Fruit fly (Drosophila melanogaster) whole organism, embryonic: Measurements from ENCODE around the gene CG31223.
A peak's percentile ranks its signal among the peaks of the same experiment; 100 is the strongest.

ENCODE experiments used
- ATbp ChIP-seq: fragments of 200-800 bp; sonication (Bioruptor generic); optimal IDR thresholded peaks from 2 replicates; lab custom pipeline; 2017; ENCODE audit warnings: missing biosample characterization, mild to moderate bottlenecking, missing genetic modification characterization, missing genetic modification reagents
- BtbVII ChIP-seq: fragments of 200-800 bp; sonication (Bioruptor generic); optimal IDR thresholded peaks from 3 replicates; lab custom pipeline; 2017; ENCODE audit warnings: missing biosample characterization, mild to moderate bottlenecking, missing genetic modification characterization
- C15 ChIP-seq: fragments of 200-800 bp; sonication (Bioruptor generic); IDR thresholded peaks from 3 replicates; pipeline ENCODE4 v1.3.6; 2022; ENCODE audit warnings: missing biosample characterization, missing genetic modification characterization
- CG1024 ChIP-seq: fragments of 200-800 bp; sonication (Bioruptor generic); IDR thresholded peaks from 2 replicates; pipeline ENCODE4 v1.3.6; 2022; ENCODE audit warnings: missing biosample characterization, missing genetic modification characterization
- CG10431 ChIP-seq: fragments of 200-800 bp; sonication (Bioruptor generic); optimal IDR thresholded peaks from 3 replicates; lab custom pipeline; 2018; ENCODE audit warnings: missing biosample characterization, mild to moderate bottlenecking, missing genetic modification characterization
- CG12659 ChIP-seq: fragments of 200-800 bp; sonication (Bioruptor generic); optimal IDR thresholded peaks from 3 replicates; lab custom pipeline; 2017; ENCODE audit warnings: mild to moderate bottlenecking, missing biosample characterization, missing genetic modification reagents, missing genetic modification characterization
- CG13287 ChIP-seq: fragments of 200-800 bp; sonication (Bioruptor generic); IDR thresholded peaks from 2 replicates; pipeline ENCODE4 v1.3.6; 2022; ENCODE audit warnings: missing biosample characterization, missing genetic modification characterization; ENCODE audit not compliant: partially characterized antibody
- CG14014 ChIP-seq: fragments of 200-800 bp; sonication (Bioruptor generic); IDR thresholded peaks from 2 replicates; pipeline ENCODE4 v1.3.6; 2022; ENCODE audit warnings: missing biosample characterization, missing genetic modification characterization
- CG1647 ChIP-seq: fragments of 200-800 bp; sonication (Bioruptor generic); optimal IDR thresholded peaks from 3 replicates; lab custom pipeline; 2016; ENCODE audit warnings: missing biosample characterization, missing genetic modification characterization
- CG17568 ChIP-seq: fragments of 200-800 bp; sonication (Bioruptor generic); optimal IDR thresholded peaks from 2 replicates; lab custom pipeline; 2018; ENCODE audit warnings: missing biosample characterization, mild to moderate bottlenecking, missing genetic modification characterization, moderate library complexity
- CG2116 ChIP-seq: fragments of 200-800 bp; sonication (Bioruptor generic); optimal IDR thresholded peaks from 3 replicates; lab custom pipeline; 2018; ENCODE audit warnings: missing biosample characterization, mild to moderate bottlenecking, missing genetic modification characterization
- CG2199 ChIP-seq: fragments of 200-800 bp; sonication (Bioruptor generic); IDR thresholded peaks from 3 replicates; pipeline ENCODE4 v1.3.6; 2022; ENCODE audit warnings: missing biosample characterization, missing genetic modification characterization
- CG2712 ChIP-seq: fragments of 200-800 bp; optimal IDR thresholded peaks from 3 replicates; lab custom pipeline; 2019; ENCODE audit warnings: missing biosample characterization, mild to moderate bottlenecking, missing genetic modification characterization, moderate library complexity
- CG3065 ChIP-seq: fragments of 200-800 bp; sonication (Bioruptor generic); optimal IDR thresholded peaks from 2 replicates; lab custom pipeline; 2016; ENCODE audit warnings: missing biosample characterization, missing genetic modification characterization
- CG34376 ChIP-seq: fragments of 200-800 bp; sonication (Bioruptor generic); optimal IDR thresholded peaks from 2 replicates; lab custom pipeline; 2018; ENCODE audit warnings: missing biosample characterization, mild to moderate bottlenecking, missing genetic modification characterization
- CG4282 ChIP-seq: fragments of 200-800 bp; sonication (Bioruptor generic); optimal IDR thresholded peaks from 2 replicates; lab custom pipeline; 2016; ENCODE audit warnings: missing biosample characterization, missing genetic modification characterization
- CG4707 ChIP-seq: fragments of 200-800 bp; sonication (Bioruptor generic); optimal IDR thresholded peaks from 2 replicates; lab custom pipeline; 2018; ENCODE audit warnings: missing biosample characterization, mild to moderate bottlenecking, missing genetic modification characterization, moderate library complexity
- CG4820 ChIP-seq: fragments of 200-800 bp; sonication (Bioruptor generic); optimal IDR thresholded peaks from 3 replicates; lab custom pipeline; 2016; ENCODE audit warnings: missing biosample characterization, missing genetic modification characterization
- CG6654 ChIP-seq: fragments of 200-800 bp; sonication (Bioruptor generic); optimal IDR thresholded peaks from 2 replicates; lab custom pipeline; 2017; ENCODE audit warnings: missing biosample characterization, mild to moderate bottlenecking, missing genetic modification characterization
- CG7928 ChIP-seq: fragments of 200-800 bp; sonication (Bioruptor generic); optimal IDR thresholded peaks from 2 replicates; lab custom pipeline; 2017; ENCODE audit warnings: missing biosample characterization, mild to moderate bottlenecking, missing genetic modification characterization
- CG8944 ChIP-seq: fragments of 200-800 bp; sonication (Bioruptor generic); optimal IDR thresholded peaks from 3 replicates; lab custom pipeline; 2016; ENCODE audit warnings: missing biosample characterization, missing genetic modification characterization
- CG9609 ChIP-seq: fragments of 200-800 bp; sonication (Bioruptor generic); optimal IDR thresholded peaks from 3 replicates; lab custom pipeline; 2016; ENCODE audit warnings: missing biosample characterization, missing genetic modification characterization
- Hand ChIP-seq: fragments of 200-800 bp; sonication (Bioruptor generic); optimal IDR thresholded peaks from 2 replicates; lab custom pipeline; 2017; ENCODE audit warnings: mild to moderate bottlenecking, missing biosample characterization, missing genetic modification reagents, missing genetic modification characterization
- Hr3 ChIP-seq: fragments of 200-800 bp; sonication (Bioruptor generic); optimal IDR thresholded peaks from 3 replicates; lab custom pipeline; 2016; ENCODE audit warnings: missing biosample characterization, missing genetic modification characterization
- Sry-δ ChIP-seq: fragments of 200-800 bp; sonication (Bioruptor generic); optimal IDR thresholded peaks from 2 replicates; lab custom pipeline; 2016; ENCODE audit warnings: missing biosample characterization, missing genetic modification characterization
- Ssrp ChIP-seq: fragments of 200-800 bp; sonication (Bioruptor generic); optimal IDR thresholded peaks from 2 replicates; lab custom pipeline; 2018; ENCODE audit warnings: missing biosample characterization, mild to moderate bottlenecking, missing genetic modification characterization, moderate library complexity
- Usf ChIP-seq: fragments of 200-800 bp; sonication (Bioruptor generic); optimal IDR thresholded peaks from 2 replicates; lab custom pipeline; 2017; ENCODE audit warnings: missing genotype, missing biosample characterization, missing genetic modification characterization
- amos ChIP-seq: fragments of 200-800 bp; sonication (Bioruptor generic); IDR thresholded peaks from 2 replicates; pipeline ENCODE4 v1.3.6; 2022; ENCODE audit warnings: missing biosample characterization, missing genetic modification characterization; ENCODE audit not compliant: partially characterized antibody
- ara ChIP-seq: fragments of 200-800 bp; sonication (Bioruptor generic); IDR thresholded peaks from 2 replicates; pipeline ENCODE4 v1.3.6; 2022; ENCODE audit warnings: missing biosample characterization, missing genetic modification characterization
- az2 ChIP-seq: fragments of 200-800 bp; sonication (Bioruptor generic); optimal IDR thresholded peaks from 3 replicates; lab custom pipeline; 2016; ENCODE audit warnings: missing biosample characterization, missing genetic modification characterization
- crc ChIP-seq: fragments of 200-800 bp; sonication (Bioruptor generic); optimal IDR thresholded peaks from 2 replicates; lab custom pipeline; 2016; ENCODE audit warnings: missing biosample characterization, missing genetic modification characterization
- croc ChIP-seq: fragments of 200-800 bp; sonication (Bioruptor generic); conservative IDR thresholded peaks from 3 replicates; pipeline ENCODE4 v1.3.6; 2022; ENCODE audit warnings: missing biosample characterization, missing genetic modification characterization
- crp ChIP-seq, 2 experiments: fragments of 200-800 bp; sonication (Bioruptor generic); optimal IDR thresholded peaks; 2 replicates in 1 of 2; 3 replicates in 1 of 2; lab custom pipeline; 2017; ENCODE audit warnings: missing biosample characterization in 2 of 2, missing genetic modification characterization in 2 of 2, mild to moderate bottlenecking in 1 of 2, moderate library complexity in 1 of 2
- da ChIP-seq: fragments of 200-800 bp; sonication (Bioruptor generic); optimal IDR thresholded peaks from 2 replicates; lab custom pipeline; 2016; ENCODE audit warnings: missing biosample characterization, missing genetic modification characterization
- gfzf ChIP-seq: fragments of 200-800 bp; sonication (Bioruptor generic); optimal IDR thresholded peaks from 2 replicates; lab custom pipeline; 2016; ENCODE audit warnings: missing biosample characterization, mild to moderate bottlenecking, missing genetic modification characterization, moderate library complexity
- hb ChIP-seq: fragments of 200-800 bp; sonication (Bioruptor generic); IDR thresholded peaks from 3 replicates; pipeline ENCODE4 v1.3.6; 2022; ENCODE audit warnings: missing biosample characterization, missing genetic modification characterization; ENCODE audit not compliant: partially characterized antibody
- hbn ChIP-seq: fragments of 200-800 bp; sonication (Bioruptor generic); IDR thresholded peaks from 2 replicates; pipeline ENCODE4 v1.3.6; 2022; ENCODE audit warnings: missing biosample characterization, missing genetic modification characterization; ENCODE audit not compliant: partially characterized antibody
- insv ChIP-seq, 2 experiments: fragments of 200-800 bp; sonication (Bioruptor generic); optimal IDR thresholded peaks; 3 replicates each; lab custom pipeline; 2016 to 2018; ENCODE audit warnings: missing biosample characterization in 2 of 2, missing genetic modification characterization in 2 of 2
- lola ChIP-seq, 3 experiments: fragments of >200 bp in 2 of 3; fragments of 200-800 bp in 1 of 3; sonication (Bioruptor generic) in 1 of 3; optimal IDR thresholded peaks; 2 replicates each; lab custom pipeline; 2017 to 2019; ENCODE audit warnings: missing biosample characterization in 3 of 3, missing genetic modification characterization in 3 of 3, mild to moderate bottlenecking in 1 of 3, moderate library complexity in 1 of 3
- peb ChIP-seq: fragments of 200-800 bp; sonication (Bioruptor generic); IDR thresholded peaks from 2 replicates; pipeline ENCODE4 v1.3.6; 2022; ENCODE audit warnings: missing biosample characterization, missing genetic modification characterization
- sd ChIP-seq: fragments of 200-800 bp; sonication (Bioruptor generic); optimal IDR thresholded peaks from 3 replicates; lab custom pipeline; 2018; ENCODE audit warnings: missing biosample characterization, mild to moderate bottlenecking, missing genetic modification characterization, moderate library complexity
- sisA ChIP-seq: fragments of 200-800 bp; sonication (Bioruptor generic); IDR thresholded peaks from 2 replicates; pipeline ENCODE4 v1.3.6; 2022; ENCODE audit warnings: missing biosample characterization, missing genetic modification characterization
- slp2 ChIP-seq: fragments of 200-800 bp; sonication (Bioruptor generic); optimal IDR thresholded peaks from 2 replicates; lab custom pipeline; 2016; ENCODE audit warnings: missing biosample characterization, missing genetic modification characterization
- sqz ChIP-seq: fragments of 200-800 bp; sonication (Bioruptor generic); optimal IDR thresholded peaks from 3 replicates; lab custom pipeline; 2018; ENCODE audit warnings: missing biosample characterization, mild to moderate bottlenecking, missing genetic modification characterization
- sr ChIP-seq: fragments of 200-800 bp; sonication (Bioruptor generic); IDR thresholded peaks from 3 replicates; pipeline ENCODE4 v1.3.6; 2022; ENCODE audit warnings: missing biosample characterization, missing genetic modification characterization
- twi ChIP-seq: fragments of 200-800 bp; optimal IDR thresholded peaks from 2 replicates; lab custom pipeline; 2019; ENCODE audit warnings: missing biosample characterization, mild to moderate bottlenecking, missing genetic modification characterization, moderate library complexity
- unc-4 ChIP-seq: fragments of 200-800 bp; sonication (Bioruptor generic); IDR thresholded peaks from 2 replicates; pipeline ENCODE4 v1.3.6; 2022; ENCODE audit warnings: missing biosample characterization, missing genetic modification characterization; ENCODE audit not compliant: partially characterized antibody

The CG31223 gene

DNA sequence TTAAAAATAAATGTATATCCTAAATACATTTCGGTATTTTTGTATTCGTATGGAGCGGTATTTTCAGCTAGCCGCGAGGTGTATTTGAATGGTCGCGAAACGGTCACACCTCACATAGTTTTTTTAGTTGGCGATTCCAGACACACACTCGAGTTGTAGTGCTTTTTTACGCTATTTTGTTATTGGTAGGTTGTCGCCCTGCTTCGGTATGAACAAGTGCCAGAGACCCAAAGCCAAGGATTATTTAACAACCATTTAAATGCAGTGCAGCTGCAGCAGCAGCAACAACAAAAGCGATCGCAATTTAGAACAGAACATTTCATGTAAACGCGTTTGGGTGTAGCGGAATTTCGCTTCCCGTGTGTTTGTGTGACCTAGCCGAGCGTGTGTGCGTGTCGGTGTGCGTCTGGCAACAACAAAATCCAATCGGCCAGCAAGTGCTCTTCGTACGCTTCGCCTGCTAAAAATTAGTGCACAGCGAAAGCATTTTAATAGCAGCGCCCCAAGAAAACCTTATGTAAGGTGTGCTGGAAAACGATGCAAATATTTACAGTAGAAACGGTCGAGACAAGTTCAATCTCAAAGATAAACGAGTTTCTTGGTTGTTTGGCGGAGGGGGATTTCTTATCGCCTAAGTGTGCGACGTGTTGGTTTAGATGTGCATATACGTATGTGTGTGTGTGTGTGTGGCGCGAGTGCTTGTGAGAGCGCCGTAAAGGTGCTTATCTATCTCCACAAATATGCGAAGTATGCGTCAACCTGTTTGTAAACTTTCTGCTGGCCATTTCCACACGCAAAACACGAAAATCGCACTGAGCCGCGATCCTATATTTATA, 2.0 kb downstream of the CG31223 start, which contains the start of gene Synd (continued):
- TF ChIP-seq CG13287 (GFP tag; lab: Robert Waterston, UW): peak; percentile 45
- TF ChIP-seq CG12659 (GFP tag; lab: Kevin White, UChicago): peak; percentile 44
- no peak for TF ChIP-seq Hand

dm6 chr3R:20833664-20834063, 2.7 kb downstream of the CG31223 start:
- TF ChIP-seq sr: no peak
- TF ChIP-seq CG4707 (GFP tag; lab: Kevin White, UChicago): no peak
- peak; percentile 20 for TF ChIP-seq CG9609 (GFP tag; lab: Kevin White, UChicago)
- no peak for TF ChIP-seq ara
- peak; percentile 36 for TF ChIP-seq slp2
- TF ChIP-seq croc: no peak; the same call in 2 of the 3 replicates
- no peak for TF ChIP-seq CG4820 (GFP tag; lab: Kevin White, UChicago)
- no peak for TF ChIP-seq CG17568 (GFP tag; lab: Kevin White, UChicago)
- TF ChIP-seq CG8944 (GFP tag; lab: Kevin White, UChicago): peak; percentile 32
- no peak for TF ChIP-seq sd (tag; lab: Kevin White, UChicago)
- TF ChIP-seq Sry-δ (GFP tag; lab: Kevin White, UChicago): no peak
- TF ChIP-seq Ssrp: no peak
- no peak for TF ChIP-seq CG3065 (GFP tag; lab: Kevin White, UChicago)
- TF ChIP-seq CG34376 (GFP tag; lab: Kevin White, UChicago): no peak
- no peak for TF ChIP-seq C15 (GFP tag; lab: Robert Waterston, UW)
- no peak for TF ChIP-seq CG7928 (GFP tag; lab: Kevin White, UChicago)
- TF ChIP-seq peb (GFP tag; lab: Robert Waterston, UW): no peak
- no peak for TF ChIP-seq unc-4 (GFP tag; lab: Robert Waterston, UW)
- no peak for TF ChIP-seq CG4282 (GFP tag; lab: Kevin White, UChicago)
- TF ChIP-seq Hr3: no peak
- TF ChIP-seq BtbVII (GFP tag; lab: Kevin White, UChicago): no peak
- no peak for TF ChIP-seq twi (tag; lab: Kevin White, UChicago)
- TF ChIP-seq crp (GFP tag; optimal IDR thresholded peaks at IDR 0.05; lab: Kevin White, UChicago): peak in 1 of 2 experiments; percentile 11
- TF ChIP-seq lola (GFP tag; optimal IDR thresholded peaks at IDR 0.05; lab: Kevin White, UChicago): no peak
- no peak for TF ChIP-seq amos
- TF ChIP-seq Usf (GFP tag; lab: Kevin White, UChicago): no peak
- TF ChIP-seq sisA (GFP tag; lab: Robert Waterston, UW): 0 out of 2 replicates have a peak, but pooled peaks have one; percentile 29
- TF ChIP-seq CG1647 (GFP tag; lab: Kevin White, UChicago): no peak
- no peak for TF ChIP-seq gfzf (GFP tag; lab: Kevin White, UChicago)
- TF ChIP-seq hb (GFP tag; lab: Robert Waterston, UW): no peak
- TF ChIP-seq CG14014 (GFP tag; lab: Robert Waterston, UW): no peak
- TF ChIP-seq CG6654 (GFP tag; lab: Kevin White, UChicago): no peak
- no peak for TF ChIP-seq CG1024 (GFP tag; lab: Robert Waterston, UW)
- peak; percentile 10 for TF ChIP-seq ATbp
- TF ChIP-seq CG10431 (GFP tag; lab: Kevin White, UChicago): no peak
- no peak for TF ChIP-seq insv (GFP tag; optimal IDR thresholded peaks at IDR 0.05; lab: Kevin White, UChicago)
- no peak for TF ChIP-seq da
- no peak for TF ChIP-seq crc (GFP tag; lab: Kevin White, UChicago)
- TF ChIP-seq CG2712 (tag; lab: Kevin White, UChicago): peak; percentile 35
- TF ChIP-seq hbn (GFP tag; lab: Robert Waterston, UW): no peak
- peak; percentile 7 for TF ChIP-seq sqz (GFP tag; lab: Kevin White, UChicago)
- peak; percentile 57 for TF ChIP-seq az2 (GFP tag; lab: Kevin White, UChicago)
- 0 out of 3 replicates have a peak, but pooled peaks have one; percentile 15 for TF ChIP-seq CG2199 (GFP tag; lab: Robert Waterston, UW)
- no peak for TF ChIP-seq CG2116 (GFP tag; lab: Kevin White, UChicago)
